Worm (Caenorhabditis elegans): ENCODE data around the gene math-37.

math-37 gene

ce11 chrII:2108295-2108694, 13.7 kb downstream of the math-37 start, which contains the start of gene R52.4:
Gene R52.4, minus strand, starts transcription at chrII:2108395.
- TF ChIP-seq cog-1 (tag; optimal IDR thresholded peaks at IDR 0.05) (no peak), tab-1 (GFP tag; IDR thresholded peaks at IDR 0.05) (no peak), med-1 (GFP tag; optimal IDR thresholded peaks at IDR 0.05; ENCODE audit: insufficient read depth) (no peak), ref-1 (GFP tag; conservative IDR thresholded peaks at IDR 0.05) (no peak), ztf-29 (GFP tag; IDR thresholded peaks at IDR 0.05) (no peak)

- TF ChIP-seq tab-1 (GFP tag; IDR thresholded peaks at IDR 0.05) (no peak), cog-1 (tag; optimal IDR thresholded peaks at IDR 0.05) (no peak), klf-2 (GFP tag; conservative IDR thresholded peaks at IDR 0.05) (no peak)
Observed at ce11 chrII:2099139-2099976, 22.6 kb downstream of the math-37 start, which contains the start of gene math-42. Gene math-42, plus strand, starts transcription at chrII:2099926.

ce11 chrII:2094924-2095650, 26.9 kb downstream of the math-37 start, which contains the start of gene T16A1.2:
Gene T16A1.2, plus strand, starts transcription at chrII:2095600.
- TF ChIP-seq ztf-23 (GFP tag; IDR thresholded peaks at IDR 0.05) = no peak
- TF ChIP-seq klf-2 (GFP tag; conservative IDR thresholded peaks at IDR 0.05) = no peak
- no peak for TF ChIP-seq cog-1 (tag; optimal IDR thresholded peaks at IDR 0.05)
- no peak for TF ChIP-seq med-1 (GFP tag; optimal IDR thresholded peaks at IDR 0.05; ENCODE audit: insufficient read depth)
- TF ChIP-seq ref-1 (GFP tag; conservative IDR thresholded peaks at IDR 0.05) = no peak
- no peak for TF ChIP-seq ztf-29 (GFP tag; IDR thresholded peaks at IDR 0.05)
- TF ChIP-seq T22C8.4 (GFP tag; IDR thresholded peaks at IDR 0.05) = no peak
- TF ChIP-seq tab-1 (GFP tag; IDR thresholded peaks at IDR 0.05) = no peak

- TF ChIP-seq flt-1 (GFP tag; IDR thresholded peaks at IDR 0.05) (no peak), med-1 (GFP tag; optimal IDR thresholded peaks at IDR 0.05; ENCODE audit: insufficient read depth) (no peak), ztf-29 (GFP tag; IDR thresholded peaks at IDR 0.05) (no peak), klf-2 (GFP tag; conservative IDR thresholded peaks at IDR 0.05) (no peak), tab-1 (GFP tag; IDR thresholded peaks at IDR 0.05) (no peak)
Observed at ce11 chrII:2093456-2093926, 28.5 kb downstream of the math-37 start, which contains the start of gene fbxb-37. Gene fbxb-37, minus strand, starts transcription at chrII:2093876.

ce11 chrII:2091972-2092371, 30.0 kb downstream of the math-37 start, which contains the start of gene T16A1.10:
Gene T16A1.10, minus strand, starts transcription at chrII:2092094.
- no peak for TF ChIP-seq med-1 (GFP tag; optimal IDR thresholded peaks at IDR 0.05; ENCODE audit: insufficient read depth)
- peak; percentile 50; the same call in 1 of the 2 replicates for TF ChIP-seq flt-1 (GFP tag; IDR thresholded peaks at IDR 0.05)
- TF ChIP-seq ztf-29 (GFP tag; IDR thresholded peaks at IDR 0.05) = no peak
- TF ChIP-seq T22C8.4 (GFP tag; IDR thresholded peaks at IDR 0.05) = no peak

- TF ChIP-seq cog-1 (tag; optimal IDR thresholded peaks at IDR 0.05) (no peak), T22C8.4 (GFP tag; IDR thresholded peaks at IDR 0.05) (no peak), tab-1 (GFP tag; IDR thresholded peaks at IDR 0.05) (no peak), med-1 (GFP tag; optimal IDR thresholded peaks at IDR 0.05; ENCODE audit: insufficient read depth) (no peak), flt-1 (GFP tag; IDR thresholded peaks at IDR 0.05) (no peak), ztf-23 (GFP tag; IDR thresholded peaks at IDR 0.05) (no peak), ztf-29 (GFP tag; IDR thresholded peaks at IDR 0.05) (no peak), ref-1 (GFP tag; conservative IDR thresholded peaks at IDR 0.05) (no peak), klf-2 (GFP tag; conservative IDR thresholded peaks at IDR 0.05) (no peak)
Observed at ce11 chrII:2090605-2091004, 31.4 kb downstream of the math-37 start, which contains the start of gene trpl-5. Gene trpl-5, minus strand, starts transcription at chrII:2090636.

- no peak for TF ChIP-seq klf-2 (GFP tag; conservative IDR thresholded peaks at IDR 0.05)
Observed at ce11 chrII:2087206-2087605, 34.8 kb downstream of the math-37 start.

- TF ChIP-seq ztf-23 (GFP tag; IDR thresholded peaks at IDR 0.05) = no peak
- TF ChIP-seq klf-2 (GFP tag; conservative IDR thresholded peaks at IDR 0.05) = no peak
- TF ChIP-seq tab-1 (GFP tag; IDR thresholded peaks at IDR 0.05) = no peak
- no peak for TF ChIP-seq ref-1 (GFP tag; conservative IDR thresholded peaks at IDR 0.05)
- TF ChIP-seq flt-1 (GFP tag; IDR thresholded peaks at IDR 0.05) = no peak
- TF ChIP-seq ztf-29 (GFP tag; IDR thresholded peaks at IDR 0.05) = no peak
- no peak for TF ChIP-seq cog-1 (tag; optimal IDR thresholded peaks at IDR 0.05)
- no peak for TF ChIP-seq T22C8.4 (GFP tag; IDR thresholded peaks at IDR 0.05)
- no peak for TF ChIP-seq med-1 (GFP tag; optimal IDR thresholded peaks at IDR 0.05; ENCODE audit: insufficient read depth)
Observed at ce11 chrII:2083726-2084179, 38.2 kb downstream of the math-37 start, which contains the start of the genes T16A1.5 and fbxc-49. Gene T16A1.5, minus strand, starts transcription at chrII:2083826. Gene fbxc-49, plus strand, starts transcription at chrII:2084129.

- TF ChIP-seq med-1 (GFP tag; optimal IDR thresholded peaks at IDR 0.05; ENCODE audit: insufficient read depth) (no peak), ztf-29 (GFP tag; IDR thresholded peaks at IDR 0.05) (no peak), klf-2 (GFP tag; conservative IDR thresholded peaks at IDR 0.05) (no peak), tab-1 (GFP tag; IDR thresholded peaks at IDR 0.05) (no peak), ref-1 (GFP tag; conservative IDR thresholded peaks at IDR 0.05) (no peak), cog-1 (tag; optimal IDR thresholded peaks at IDR 0.05) (no peak), T22C8.4 (GFP tag; IDR thresholded peaks at IDR 0.05) (no peak), ztf-23 (GFP tag; IDR thresholded peaks at IDR 0.05) (no peak), flt-1 (GFP tag; IDR thresholded peaks at IDR 0.05) (no peak)
Observed at ce11 chrII:2081257-2081656, 40.7 kb downstream of the math-37 start, which contains the start of gene T16A1.4. Gene T16A1.4, plus strand, starts transcription at chrII:2081557.

All from whole organism, midembryonic.